Fruit fly (Drosophila melanogaster) whole organism, wandering third instar larva: ENCODE results near the gene scf.

Source experiments
- dsf ChIP-seq: sonication (Bioruptor generic); optimal IDR thresholded peaks from 2 replicates; lab custom pipeline; 2016; ENCODE audit warnings: missing biosample characterization, missing genetic modification characterization, borderline replicate concordance
- pan ChIP-seq: fragments of >200 bp; optimal IDR thresholded peaks from 2 replicates; lab custom pipeline; 2017
- sage ChIP-seq: fragments of 200-800 bp; sonication (Bioruptor generic); optimal IDR thresholded peaks from 2 replicates; lab custom pipeline; 2016; ENCODE audit warnings: missing biosample characterization, mild to moderate bottlenecking, missing genetic modification characterization

DNA sequence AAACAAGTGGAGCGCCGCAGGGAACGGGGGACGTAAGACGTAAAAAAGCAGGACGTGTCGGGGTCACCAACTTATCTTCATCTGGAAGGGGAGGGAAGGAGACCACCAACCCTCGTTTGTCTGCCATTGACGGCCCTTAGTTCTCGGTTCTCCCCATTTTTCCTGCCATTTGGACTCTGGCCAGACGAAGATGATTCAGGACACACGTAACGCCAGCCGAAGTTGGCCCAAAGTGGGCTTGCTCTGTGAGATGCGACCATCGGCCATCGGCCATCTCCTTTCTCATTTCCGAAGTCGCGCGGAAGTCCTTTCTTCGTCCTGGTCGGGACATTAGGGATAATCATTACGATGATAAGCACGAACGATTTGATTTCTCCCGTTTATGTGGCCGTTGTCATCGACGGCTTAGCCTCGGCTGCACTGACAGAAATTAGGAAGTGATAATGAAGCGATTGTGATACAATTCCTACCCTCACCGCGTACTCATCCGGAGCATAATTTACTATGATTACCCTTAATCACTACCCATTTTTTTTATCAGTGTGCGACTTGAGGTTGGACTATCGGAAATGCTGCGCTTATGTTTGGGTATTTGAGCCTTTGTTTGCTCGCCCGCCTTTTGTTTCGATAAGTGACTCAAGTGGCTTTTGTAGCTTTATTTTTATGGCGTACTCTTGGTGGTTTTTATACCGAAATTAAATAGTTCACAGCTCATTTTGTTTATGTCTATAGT lies 17.4 kb upstream of the scf start:
- TF ChIP-seq dsf (no peak), pan (lab: Kevin White, UChicago) (no peak), sage (GFP tag; lab: Kevin White, UChicago) (no peak)
